Fruit fly (Drosophila melanogaster): ENCODE measurements around the gene oc.

oc gene

DNA sequence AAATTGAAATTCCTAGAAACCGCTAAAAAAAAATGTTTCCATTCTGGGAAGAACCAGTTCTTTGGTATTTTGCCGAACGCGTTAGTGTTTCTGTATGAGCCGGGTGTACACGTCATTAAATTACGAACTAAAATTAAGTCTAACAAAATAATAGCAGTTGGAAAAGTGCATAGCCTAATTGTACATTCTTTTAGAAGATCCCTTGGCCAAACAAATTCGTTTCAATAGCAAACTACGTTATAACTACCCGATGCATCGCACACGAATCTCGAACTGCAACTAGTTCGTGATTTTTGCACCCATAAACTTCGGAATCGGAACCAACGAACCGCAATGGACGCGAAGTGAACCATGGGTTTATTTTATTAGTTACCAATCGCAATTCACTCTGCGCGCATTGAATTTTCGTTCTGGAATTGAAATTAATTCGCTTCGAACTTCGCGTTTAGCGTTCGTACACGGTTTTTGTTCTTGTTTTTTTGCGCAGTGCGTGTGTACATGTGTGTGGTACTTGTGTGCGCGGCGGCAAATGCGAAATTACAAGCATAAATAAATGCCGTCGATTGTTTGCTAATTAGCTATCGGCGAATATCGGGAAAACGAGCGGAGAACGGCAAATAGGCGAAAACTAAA lies 30.8 kb upstream of the oc start, which contains the start of gene CAH3 (continued):
- peak; percentile 96 for TF ChIP-seq Atf6 (GFP tag; IDR thresholded peaks at IDR 0.05)
- peak; percentile 78 for TF ChIP-seq CG11093 (GFP tag; IDR thresholded peaks at IDR 0.05)
- TF ChIP-seq dmrt99B (tag; optimal IDR thresholded peaks at IDR 0.05) = peak; percentile 93
- TF ChIP-seq CG1603 (tag; optimal IDR thresholded peaks at IDR 0.05) = peak; percentile 97
- TF ChIP-seq CG4707 (GFP tag; optimal IDR thresholded peaks at IDR 0.05) = peak; percentile 80
- no peak for TF ChIP-seq CG2129 (GFP tag; IDR thresholded peaks at IDR 0.05; ENCODE audit: partially characterized antibody)
- peak; percentile 89 for TF ChIP-seq HLH3B (GFP tag; IDR thresholded peaks at IDR 0.05)
- TF ChIP-seq tx (GFP tag; optimal IDR thresholded peaks at IDR 0.05) = peak; percentile 91
- no peak for TF ChIP-seq inv (GFP tag; IDR thresholded peaks at IDR 0.05; ENCODE audit: partially characterized antibody)
- peak; percentile 94 for TF ChIP-seq grau (tag; optimal IDR thresholded peaks at IDR 0.05)
- TF ChIP-seq CG10209 (GFP tag; optimal IDR thresholded peaks at IDR 0.05) = peak; percentile 94
- TF ChIP-seq twi (tag; optimal IDR thresholded peaks at IDR 0.05) = peak; percentile 89
- TF ChIP-seq CG8924 (tag; optimal IDR thresholded peaks at IDR 0.05) = peak; percentile 96
- peak; percentile 90 for TF ChIP-seq CG9876 (GFP tag; optimal IDR thresholded peaks at IDR 0.05)
- TF ChIP-seq CG10321 (GFP tag; IDR thresholded peaks at IDR 0.05) = peak; percentile 57
- peak; percentile 95 for TF ChIP-seq CG32532 (GFP tag; IDR thresholded peaks at IDR 0.05)
- peak; percentile 93 for TF ChIP-seq HHEX (GFP tag; optimal IDR thresholded peaks at IDR 0.05)
- TF ChIP-seq CG3847 (GFP tag; IDR thresholded peaks at IDR 0.05) = peak; percentile 93
- peak; percentile 32; the same call in 1 of the 2 replicates for TF ChIP-seq Bgb (GFP tag; IDR thresholded peaks at IDR 0.05; ENCODE audit: partially characterized antibody)
- TF ChIP-seq Mes4 (GFP tag; optimal IDR thresholded peaks at IDR 0.05) = peak; percentile 91
- peak; percentile 92 for TF ChIP-seq lmd (GFP tag; IDR thresholded peaks at IDR 0.05)
- TF ChIP-seq CG13894 (tag; optimal IDR thresholded peaks at IDR 0.05) = peak; percentile 90
- TF ChIP-seq CG7786 (GFP tag; optimal IDR thresholded peaks at IDR 0.05) = peak; percentile 95
- peak; percentile 94 for TF ChIP-seq pho (GFP tag; optimal IDR thresholded peaks at IDR 0.05)
- TF ChIP-seq MBD-R2 (GFP tag; IDR thresholded peaks at IDR 0.05) = peak; percentile 81
- TF ChIP-seq CG11398 (GFP tag; optimal IDR thresholded peaks at IDR 0.05) = peak; percentile 89
- peak; percentile 96 for TF ChIP-seq HLH54F (GFP tag; optimal IDR thresholded peaks at IDR 0.05)
- no peak for TF ChIP-seq mld (GFP tag; IDR thresholded peaks at IDR 0.05; ENCODE audit: partially characterized antibody)
- peak; percentile 90 for TF ChIP-seq Rx (GFP tag; IDR thresholded peaks at IDR 0.05)
- TF ChIP-seq CG6175 (GFP tag; IDR thresholded peaks at IDR 0.05) = peak; percentile 80; the same call in 2 of the 3 replicates
- TF ChIP-seq pnt (GFP tag; optimal IDR thresholded peaks at IDR 0.05) = peak; percentile 89
- peak; percentile 83 for TF ChIP-seq danr (GFP tag; IDR thresholded peaks at IDR 0.05)
- no peak for TF ChIP-seq pita (GFP tag; optimal IDR thresholded peaks at IDR 0.05)
- peak; percentile 80 for TF ChIP-seq cas (GFP tag; IDR thresholded peaks at IDR 0.05)
- TF ChIP-seq CG9215 (GFP tag; IDR thresholded peaks at IDR 0.05) = peak; percentile 84
- TF ChIP-seq Hey (tag; optimal IDR thresholded peaks at IDR 0.05) = peak; percentile 77
- TF ChIP-seq scrt (GFP tag; optimal IDR thresholded peaks at IDR 0.05) = peak; percentile 79
- peak; percentile 96 for TF ChIP-seq CG12391 (tag; optimal IDR thresholded peaks at IDR 0.05)
- TF ChIP-seq HmgD (GFP tag; optimal IDR thresholded peaks at IDR 0.05) = peak; percentile 76
- TF ChIP-seq fru (optimal IDR thresholded peaks at IDR 0.05) = no peak
- peak; percentile 77 for TF ChIP-seq gcm2 (GFP tag; optimal IDR thresholded peaks at IDR 0.05)
- TF ChIP-seq CG6254 (GFP tag; optimal IDR thresholded peaks at IDR 0.05) = peak; percentile 83
- TF ChIP-seq Doc2 (GFP tag; IDR thresholded peaks at IDR 0.05) = peak; percentile 48; the same call in 1 of the 2 replicates
- TF ChIP-seq Sin3A (optimal IDR thresholded peaks at IDR 0.05) = peak; percentile 45
- peak; percentile 50 for TF ChIP-seq stwl (tag; optimal IDR thresholded peaks at IDR 0.05)
- TF ChIP-seq CG11504 (tag; optimal IDR thresholded peaks at IDR 0.05) = peak; percentile 93
- TF ChIP-seq TFAM (GFP tag; optimal IDR thresholded peaks at IDR 0.05) = peak; percentile 72
- TF ChIP-seq chm (GFP tag; IDR thresholded peaks at IDR 0.05) = peak; percentile 87
- peak; percentile 89 for TF ChIP-seq sqz (GFP tag; optimal IDR thresholded peaks at IDR 0.05)
- TF ChIP-seq Dll (GFP tag; IDR thresholded peaks at IDR 0.05; ENCODE audit: partially characterized antibody) = 0 out of 4 replicates have a peak, but pooled peaks have one; percentile 15
